Worm (Caenorhabditis elegans) whole organism, L4 larva: Measurements from ENCODE around the gene C49C8.3.

Experiments used
- D1046.2 ChIP-seq: fragments of 200-800 bp; sonication (Bioruptor generic); IDR thresholded peaks from 2 replicates; pipeline ENCODE4 v1.3.6; 2022; ENCODE audit warnings: missing genetic modification characterization, missing compliant biosample characterization
- F10B5.3 ChIP-seq: sonication (generic microtip); optimal IDR thresholded peaks from 2 replicates; lab custom pipeline; 2016; ENCODE audit warnings: mild to moderate bottlenecking, missing genetic modification characterization, missing compliant biosample characterization
- F26F4.8 ChIP-seq: fragments of 200-800 bp; sonication (Bioruptor generic); conservative IDR thresholded peaks from 2 replicates; pipeline ENCODE4 v1.3.6; 2022; ENCODE audit warnings: missing genetic modification characterization, missing compliant biosample characterization
- F44E2.7 ChIP-seq: fragments of 200-800 bp; sonication (Bioruptor generic); IDR thresholded peaks from 2 replicates; pipeline ENCODE4 v2.1.2; 2022; ENCODE audit warnings: missing genetic modification characterization, missing compliant biosample characterization
- R02D3.7 ChIP-seq: fragments of 150-350 bp; sonication (generic microtip); optimal IDR thresholded peaks from 3 replicates; lab custom pipeline; 2014; ENCODE audit warnings: missing biosample characterization, missing genetic modification characterization
- Y105C5A.15 ChIP-seq: fragments of 200-800 bp; sonication (Bioruptor generic); IDR thresholded peaks from 2 replicates; pipeline ENCODE4 v1.3.6; 2022; ENCODE audit warnings: missing genetic modification characterization, missing compliant biosample characterization
- aha-1 ChIP-seq: fragments of 150-350 bp; peaks from one replicate; lab custom pipeline; 2014; ENCODE audit warnings: missing biosample characterization, missing genetic modification characterization
- ama-1 ChIP-seq: fragments of 150-350 bp; optimal IDR thresholded peaks from 2 replicates; lab custom pipeline; 2014; ENCODE audit warnings: inconsistent platforms, mixed read lengths
- attf-4 ChIP-seq: sonication (generic microtip); optimal IDR thresholded peaks from 3 replicates; lab custom pipeline; 2017; ENCODE audit warnings: missing biosample characterization, missing genetic modification characterization
- ceh-62 ChIP-seq: sonication (generic microtip); optimal IDR thresholded peaks from 2 replicates; lab custom pipeline; 2017; ENCODE audit warnings: missing biosample characterization, missing genetic modification characterization
- ces-1 ChIP-seq: fragments of 150-350 bp; sonication (generic microtip); optimal IDR thresholded peaks from 4 replicates; lab custom pipeline; 2014; ENCODE audit warnings: missing biosample characterization, missing genetic modification reagents, missing genetic modification characterization
- ctbp-1 ChIP-seq: fragments of 200-800 bp; sonication (Bioruptor generic); IDR thresholded peaks from 2 replicates; pipeline ENCODE4 v1.3.6; 2022; ENCODE audit warnings: missing genetic modification reagents, missing genetic modification characterization, missing compliant biosample characterization
- daf-12 ChIP-seq: fragments of 150-350 bp; optimal IDR thresholded peaks from 2 replicates; lab custom pipeline; 2014; ENCODE audit warnings: missing biosample characterization, missing genetic modification reagents, missing genetic modification characterization
- daf-8 ChIP-seq: fragments of 200-800 bp; sonication (Bioruptor generic); IDR thresholded peaks from 2 replicates; pipeline ENCODE4 v1.3.6; 2022; ENCODE audit warnings: missing genetic modification characterization, missing compliant biosample characterization
- dmd-6 ChIP-seq: fragments of 200-800 bp; sonication (Bioruptor generic); IDR thresholded peaks from 2 replicates; pipeline ENCODE4 v1.3.6; 2022; ENCODE audit warnings: missing genetic modification reagents, missing genetic modification characterization, missing compliant biosample characterization
- dmd-8 ChIP-seq: fragments of 200-800 bp; sonication (Bioruptor generic); IDR thresholded peaks from 2 replicates; pipeline ENCODE4 v1.3.6; 2022; ENCODE audit warnings: missing genetic modification characterization, missing compliant biosample characterization
- dmd-9 ChIP-seq: fragments of 200-800 bp; sonication (Bioruptor generic); IDR thresholded peaks from 2 replicates; pipeline ENCODE4 v1.3.6; 2022; ENCODE audit warnings: missing genetic modification reagents, missing genetic modification characterization, missing compliant biosample characterization
- duxl-1 ChIP-seq: sonication (generic microtip); optimal IDR thresholded peaks from 2 replicates; lab custom pipeline; 2016; ENCODE audit warnings: mild to moderate bottlenecking, missing genetic modification characterization, moderate library complexity, missing compliant biosample characterization; ENCODE audit not compliant: poor library complexity
- egl-43 ChIP-seq: fragments of 200-800 bp; sonication (Bioruptor generic); IDR thresholded peaks from 2 replicates; pipeline ENCODE4 v1.3.6; 2022; ENCODE audit warnings: missing genetic modification reagents, missing genetic modification characterization, missing compliant biosample characterization
- fkh-10 ChIP-seq: fragments of 150-350 bp; optimal IDR thresholded peaks from 2 replicates; lab custom pipeline; 2014; ENCODE audit warnings: missing biosample characterization, missing genetic modification reagents, missing genetic modification characterization
- hif-1 ChIP-seq, 2 experiments: sonication (generic microtip); optimal IDR thresholded peaks; 2 replicates each; lab custom pipeline; 2016 to 2017; ENCODE audit warnings: missing compliant biosample characterization in 2 of 2, missing genetic modification characterization in 2 of 2, missing genetic modification reagents in 2 of 2, missing genotype in 2 of 2, mild to moderate bottlenecking in 1 of 2
- hlh-30 ChIP-seq: sonication (generic microtip); optimal IDR thresholded peaks from 2 replicates; lab custom pipeline; 2017; ENCODE audit warnings: antibody characterized with exemption, mild to moderate bottlenecking, missing genetic modification characterization, missing compliant biosample characterization; ENCODE audit not compliant: insufficient read depth
- lin-38 ChIP-seq: fragments of 200-800 bp; sonication (Bioruptor generic); IDR thresholded peaks from 2 replicates; pipeline ENCODE4 v1.3.6; 2022; ENCODE audit warnings: missing genetic modification reagents, missing genetic modification characterization, missing compliant biosample characterization
- lin-39 ChIP-seq: fragments of 150-350 bp; optimal IDR thresholded peaks from 2 replicates; lab custom pipeline; 2014; ENCODE audit warnings: missing biosample characterization, missing genetic modification reagents, missing genetic modification characterization
- madf-5 ChIP-seq, 2 experiments: fragments of 200-800 bp; sonication (Bioruptor generic); IDR thresholded peaks; 2 replicates each; pipeline ENCODE4 v1.3.6; 2022; ENCODE audit warnings: missing compliant biosample characterization in 2 of 2, missing genetic modification characterization in 2 of 2
- mdl-1 ChIP-seq, 2 experiments: fragments of 150-350 bp in 1 of 2; sonication (generic microtip) in 1 of 2; optimal IDR thresholded peaks; 2 replicates each; lab custom pipeline; 2014 to 2017; ENCODE audit warnings: missing biosample characterization in 2 of 2, missing genetic modification characterization in 2 of 2
- mes-2 ChIP-seq: sonication (generic microtip); optimal IDR thresholded peaks from 2 replicates; lab custom pipeline; 2016; ENCODE audit warnings: missing genotype, mild to moderate bottlenecking, missing genetic modification characterization, missing compliant biosample characterization; ENCODE audit not compliant: poor library complexity, severe bottlenecking
- mxl-2 ChIP-seq: fragments of 200-800 bp; sonication (Bioruptor generic); conservative IDR thresholded peaks from 2 replicates; pipeline ENCODE4 v1.3.6; 2022; ENCODE audit warnings: missing genetic modification reagents, missing genetic modification characterization, missing compliant biosample characterization
- nhr-102 ChIP-seq: sonication (generic microtip); optimal IDR thresholded peaks from 2 replicates; lab custom pipeline; 2016; ENCODE audit warnings: mild to moderate bottlenecking, missing genetic modification characterization, moderate library complexity, missing compliant biosample characterization
- nhr-111 ChIP-seq: fragments of 200-800 bp; sonication (Bioruptor generic); optimal IDR thresholded peaks from 2 replicates; lab custom pipeline; 2018; ENCODE audit warnings: mild to moderate bottlenecking, missing genetic modification characterization, missing compliant biosample characterization
- nhr-237 ChIP-seq: sonication (generic microtip); optimal IDR thresholded peaks from 2 replicates; lab custom pipeline; 2017; ENCODE audit warnings: missing biosample characterization, missing genetic modification characterization
- nhr-42 ChIP-seq: fragments of 200-800 bp; sonication (Bioruptor generic); IDR thresholded peaks from 2 replicates; pipeline ENCODE4 v1.3.6; 2022; ENCODE audit warnings: missing genetic modification characterization, missing compliant biosample characterization
- nhr-48 ChIP-seq: sonication (generic microtip); optimal IDR thresholded peaks from 2 replicates; lab custom pipeline; 2016; ENCODE audit warnings: mild to moderate bottlenecking, missing genetic modification characterization, missing compliant biosample characterization
- nhr-76 ChIP-seq: fragments of 150-350 bp; optimal IDR thresholded peaks from 2 replicates; lab custom pipeline; 2014; ENCODE audit warnings: missing biosample characterization, missing genetic modification characterization
- nhr-77 ChIP-seq: fragments of 150-350 bp; optimal IDR thresholded peaks from 2 replicates; lab custom pipeline; 2014; ENCODE audit warnings: missing biosample characterization, missing genetic modification characterization
- pqm-1 ChIP-seq: sonication (generic microtip); optimal IDR thresholded peaks from 2 replicates; lab custom pipeline; 2017; ENCODE audit warnings: missing biosample characterization, missing genetic modification characterization
- saeg-2 ChIP-seq: fragments of 200-800 bp; sonication (Bioruptor generic); IDR thresholded peaks from 2 replicates; pipeline ENCODE4 v1.3.6; 2022; ENCODE audit warnings: missing genetic modification reagents, missing genetic modification characterization, missing compliant biosample characterization
- sdz-12 ChIP-seq: fragments of 200-800 bp; sonication (Bioruptor generic); optimal IDR thresholded peaks from 2 replicates; lab custom pipeline; 2018; ENCODE audit warnings: mild to moderate bottlenecking, missing genetic modification characterization, missing compliant biosample characterization
- set-16 ChIP-seq: fragments of 200-800 bp; sonication (Bioruptor generic); IDR thresholded peaks from 2 replicates; pipeline ENCODE4 v1.3.6; 2022; ENCODE audit warnings: missing genetic modification reagents, missing genetic modification characterization, missing compliant biosample characterization
- skn-1 ChIP-seq: fragments of 150-350 bp; optimal IDR thresholded peaks from 2 replicates; lab custom pipeline; 2014; ENCODE audit warnings: missing biosample characterization, missing genetic modification characterization
- snpc-4 ChIP-seq: fragments of 150-350 bp; optimal IDR thresholded peaks from 2 replicates; lab custom pipeline; 2014; ENCODE audit warnings: missing biosample characterization, missing genetic modification characterization
- spr-1 ChIP-seq: sonication (generic microtip); optimal IDR thresholded peaks from 2 replicates; lab custom pipeline; 2016; ENCODE audit warnings: mild to moderate bottlenecking, missing genetic modification characterization, missing compliant biosample characterization
- tag-97 ChIP-seq: fragments of 200-800 bp; sonication (Bioruptor generic); IDR thresholded peaks from 2 replicates; pipeline ENCODE4 v1.3.6; 2022; ENCODE audit warnings: missing genetic modification characterization, missing compliant biosample characterization
- tra-1 ChIP-seq: fragments of 200-800 bp; sonication (Bioruptor generic); IDR thresholded peaks from 2 replicates; pipeline ENCODE4 v1.3.6; 2022; ENCODE audit warnings: missing genetic modification reagents, missing genetic modification characterization, missing compliant biosample characterization
- unc-62 ChIP-seq, 3 experiments: fragments of 150-350 bp in 1 of 3; sonication (generic microtip); optimal IDR thresholded peaks in 2 of 3; peaks in 1 of 3; 1 replicate in 1 of 3; 2 replicates in 2 of 3; lab custom pipeline; 2014 to 2017; ENCODE audit warnings: missing biosample characterization in 3 of 3, missing genetic modification characterization in 3 of 3, missing genetic modification reagents in 3 of 3, missing genotype in 1 of 3
- vab-7 ChIP-seq: fragments of 200-800 bp; sonication (Bioruptor generic); IDR thresholded peaks from 2 replicates; pipeline ENCODE4 v1.3.6; 2022; ENCODE audit warnings: missing genetic modification reagents, missing genetic modification characterization, missing compliant biosample characterization
- zfp-2 ChIP-seq: sonication (generic microtip); optimal IDR thresholded peaks from 2 replicates; lab custom pipeline; 2016; ENCODE audit warnings: mild to moderate bottlenecking, missing genetic modification characterization, missing compliant biosample characterization
- zfp-3 ChIP-seq: fragments of 200-800 bp; sonication (Bioruptor generic); conservative IDR thresholded peaks from 2 replicates; pipeline ENCODE4 v1.3.6; 2022; ENCODE audit warnings: missing genetic modification reagents, missing genetic modification characterization, missing compliant biosample characterization
- zip-11 ChIP-seq: fragments of 200-800 bp; sonication (Bioruptor generic); IDR thresholded peaks from 2 replicates; pipeline ENCODE4 v1.3.6; 2022; ENCODE audit warnings: missing genetic modification characterization, missing compliant biosample characterization
- zip-2 ChIP-seq: fragments of 150-350 bp; optimal IDR thresholded peaks from 2 replicates; lab custom pipeline; 2014; ENCODE audit warnings: missing biosample characterization, missing genetic modification characterization
- ztf-7 ChIP-seq: fragments of 150-350 bp; optimal IDR thresholded peaks from 2 replicates; lab custom pipeline; 2014; ENCODE audit warnings: missing biosample characterization, missing genetic modification characterization

C49C8.3 gene

ce11 chrIV:8687605-8688191 lies 43.2 kb downstream of the C49C8.3 start, which contains the start of gene snrp-3 (continued):
- no peak for TF ChIP-seq vab-7 (GFP tag; lab: Robert Waterston, UW)
- TF ChIP-seq zip-11 (GFP tag; lab: Robert Waterston, UW): no peak
- TF ChIP-seq dmd-8 (GFP tag; lab: Robert Waterston, UW): no peak
- no peak for TF ChIP-seq F26F4.8
- TF ChIP-seq D1046.2: no peak
- peak; percentile 82 for TF ChIP-seq lin-38 (GFP tag; lab: Robert Waterston, UW)
- TF ChIP-seq duxl-1 (tag; lab: Kevin White, UChicago): peak; percentile 80
- peak in 1 of 2 experiments; percentile 93 for TF ChIP-seq unc-62 (GFP tag; optimal IDR thresholded peaks at IDR 0.05 in 1 of 2; lab: Kevin White, UChicago)
- TF ChIP-seq unc-62 (tag; optimal IDR thresholded peaks at IDR 0.05; lab: Kevin White, UChicago): no peak
- no peak for TF ChIP-seq F44E2.7 (GFP tag; lab: Robert Waterston, UW)
- peak; percentile 62; the same call in 1 of the 2 replicates for TF ChIP-seq nhr-42 (GFP tag; lab: Robert Waterston, UW)
- TF ChIP-seq skn-1 (tag; lab: Kevin White, UChicago): no peak
- TF ChIP-seq zip-2 (tag; lab: Kevin White, UChicago): peak; percentile 47
- TF ChIP-seq madf-5 (GFP tag; IDR thresholded peaks at IDR 0.05; lab: Robert Waterston, UW): no peak
- peak; percentile 55 for TF ChIP-seq fkh-10 (GFP tag; lab: Kevin White, UChicago)
- no peak for TF ChIP-seq ctbp-1 (GFP tag; lab: Robert Waterston, UW)
- TF ChIP-seq tag-97 (GFP tag; lab: Robert Waterston, UW): no peak
- no peak for TF ChIP-seq ceh-62 (tag; lab: Kevin White, UChicago)
- peak; percentile 83 for TF ChIP-seq nhr-102 (tag; lab: Kevin White, UChicago)
- TF ChIP-seq nhr-76: no peak
- no peak for TF ChIP-seq sdz-12 (GFP tag; lab: Kevin White, UChicago)
- no peak for TF ChIP-seq daf-8
- peak in 1 of 2 experiments; percentile 92 for TF ChIP-seq mdl-1 (tag; optimal IDR thresholded peaks at IDR 0.05; lab: Kevin White, UChicago)
- TF ChIP-seq zfp-2: peak; percentile 3
- TF ChIP-seq ama-1 (lab: Kevin White, UChicago): peak; percentile 29
- TF ChIP-seq pqm-1: peak; percentile 6
- TF ChIP-seq dmd-6: no peak
- TF ChIP-seq Y105C5A.15 (GFP tag; lab: Robert Waterston, UW): no peak
- TF ChIP-seq saeg-2 (GFP tag; lab: Robert Waterston, UW): no peak
- TF ChIP-seq lin-39 (tag; lab: Kevin White, UChicago): no peak
- TF ChIP-seq egl-43 (GFP tag; lab: Robert Waterston, UW): no peak
- TF ChIP-seq tra-1 (GFP tag; lab: Robert Waterston, UW): no peak
- TF ChIP-seq aha-1 (tag; lab: Kevin White, UChicago): peak; percentile 75
- TF ChIP-seq F10B5.3 (tag; lab: Kevin White, UChicago): peak; percentile 72
- no peak for TF ChIP-seq snpc-4
- TF ChIP-seq set-16 (GFP tag; lab: Robert Waterston, UW): no peak
- TF ChIP-seq attf-4 (tag; lab: Kevin White, UChicago): no peak
- no peak for TF ChIP-seq ztf-7 (tag; lab: Kevin White, UChicago)
- TF ChIP-seq daf-12: no peak
- TF ChIP-seq hif-1 (tag; optimal IDR thresholded peaks at IDR 0.05; lab: Kevin White, UChicago): peak in 1 of 2 experiments; percentile 9
- TF ChIP-seq nhr-111 (GFP tag; lab: Kevin White, UChicago): no peak
- peak; percentile 54 for TF ChIP-seq nhr-48 (tag; lab: Kevin White, UChicago)
- no peak for TF ChIP-seq mxl-2 (GFP tag; lab: Robert Waterston, UW)
- 0 out of 2 replicates have a peak, but pooled peaks have one; percentile 60 for TF ChIP-seq zfp-3 (GFP tag; lab: Robert Waterston, UW)
- TF ChIP-seq hlh-30: peak; percentile 85
- TF ChIP-seq dmd-9 (GFP tag; lab: Robert Waterston, UW): no peak
- TF ChIP-seq ces-1 (GFP tag; lab: Kevin White, UChicago): no peak
- TF ChIP-seq nhr-237: no peak
- TF ChIP-seq mes-2 (tag; lab: Kevin White, UChicago): no peak
- peak; percentile 45 for TF ChIP-seq nhr-77 (tag; lab: Kevin White, UChicago)
- TF ChIP-seq spr-1 (tag; lab: Kevin White, UChicago): no peak
- no peak for TF ChIP-seq R02D3.7 (tag; lab: Kevin White, UChicago)
